Worm (Caenorhabditis elegans) whole organism, dauer: Measurements from ENCODE around the gene ben-1.

Experiments used
- unc-62 ChIP-seq: sonication (generic microtip); optimal IDR thresholded peaks from 2 replicates; lab custom pipeline; 2017; ENCODE audit warnings: missing biosample characterization, missing genetic modification reagents, missing genetic modification characterization

Gene ben-1

DNA sequence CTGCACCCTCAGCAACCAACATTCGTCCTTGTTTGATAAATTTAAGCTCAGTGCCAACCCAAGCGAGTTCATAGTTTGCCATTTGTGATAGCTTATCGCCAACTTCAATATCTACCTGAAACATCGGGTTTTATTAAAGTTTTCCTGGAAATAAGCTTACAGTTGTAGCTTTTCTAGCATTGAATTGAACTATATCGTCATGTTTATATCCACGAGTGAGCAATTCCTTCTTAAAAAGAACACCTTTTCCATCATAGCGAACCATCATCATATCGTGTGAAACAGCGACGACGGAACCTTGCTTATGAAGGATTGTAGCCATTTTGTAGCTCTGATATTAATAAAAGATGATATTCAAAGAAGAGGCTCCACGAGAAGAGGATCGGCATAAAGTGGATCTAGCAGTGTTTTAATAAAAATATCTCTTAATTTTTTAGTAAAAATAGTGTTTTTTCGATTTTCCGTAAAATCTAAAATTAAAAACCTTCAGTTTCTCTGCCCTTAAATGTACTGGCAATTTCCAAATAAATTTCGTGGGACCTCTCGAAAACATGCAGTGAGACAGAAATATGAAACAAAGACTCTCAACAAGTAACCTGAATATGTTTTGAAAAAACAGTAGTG lies 39.1 kb downstream of the ben-1 start, which contains the start of gene M01F1.8:
Gene M01F1.8 (minus strand): TSS at position 335 of the 624 bp plus-strand sequence.
- no peak for TF ChIP-seq unc-62

DNA sequence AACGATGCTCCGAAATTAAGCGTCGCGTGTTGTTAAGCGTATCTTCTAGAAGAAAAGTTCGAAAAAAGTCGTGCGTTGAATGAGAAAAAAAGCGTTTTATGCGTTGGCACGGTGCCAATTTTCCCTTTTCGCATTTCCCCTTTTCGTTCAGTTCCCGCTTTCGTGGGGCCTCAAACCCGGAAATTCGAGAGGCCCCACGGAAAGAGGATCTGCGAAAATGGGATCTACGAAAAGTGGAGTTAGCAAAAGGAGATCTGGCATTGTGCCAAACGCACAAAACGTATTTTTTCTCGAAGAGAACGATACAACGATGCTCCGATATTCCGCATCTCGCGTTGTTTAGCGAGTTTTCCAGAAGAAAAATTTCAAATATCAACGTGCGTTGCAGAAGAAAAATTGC lies 41.6 kb downstream of the ben-1 start:
- no peak for TF ChIP-seq unc-62

DNA sequence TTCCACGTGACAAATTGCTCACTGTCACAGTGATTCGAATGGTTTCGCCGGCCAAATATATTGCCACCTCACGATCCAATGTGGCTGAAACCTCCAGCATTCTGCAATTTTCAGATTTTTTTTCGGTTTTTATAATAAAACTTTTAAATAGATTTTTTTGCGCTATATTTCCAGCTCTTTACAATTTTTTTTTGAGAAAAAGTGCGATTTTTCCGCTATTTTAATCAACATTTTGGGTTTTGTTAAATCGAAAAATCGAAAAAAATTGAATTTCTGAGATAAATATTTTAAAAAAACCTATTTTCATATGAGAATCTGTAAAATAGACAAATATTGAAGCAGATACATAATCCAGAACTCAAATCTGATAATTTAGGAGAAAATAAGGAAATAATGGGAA lies 42.5 kb downstream of the ben-1 start, which contains the start of gene M01F1.9:
Gene M01F1.9 (minus strand): TSS at position 101 of the 400 bp plus-strand sequence.
- TF ChIP-seq unc-62: no peak

DNA sequence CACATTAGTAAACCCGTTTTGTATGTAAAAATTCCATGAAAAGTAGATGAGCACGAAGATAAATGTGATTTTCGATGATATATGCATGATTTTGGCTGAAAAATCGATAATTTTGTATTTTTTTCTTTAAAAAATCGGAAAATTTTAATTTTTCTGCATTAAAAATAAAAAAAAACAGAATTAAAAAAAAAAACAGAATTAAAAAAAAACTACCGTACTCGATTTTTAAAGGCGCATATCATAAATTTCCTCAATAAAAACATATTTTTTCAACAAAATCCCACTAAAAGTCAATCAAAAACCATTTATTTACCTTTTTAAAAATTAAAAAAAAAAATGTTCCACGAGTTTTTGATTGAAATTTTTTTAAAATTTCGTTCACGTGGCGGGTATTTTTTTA lies 48.3 kb downstream of the ben-1 start, which contains the start of gene gly-14:
Gene gly-14 (minus strand): TSS at position 101 of the 400 bp plus-strand sequence.
- TF ChIP-seq unc-62: no peak

DNA sequence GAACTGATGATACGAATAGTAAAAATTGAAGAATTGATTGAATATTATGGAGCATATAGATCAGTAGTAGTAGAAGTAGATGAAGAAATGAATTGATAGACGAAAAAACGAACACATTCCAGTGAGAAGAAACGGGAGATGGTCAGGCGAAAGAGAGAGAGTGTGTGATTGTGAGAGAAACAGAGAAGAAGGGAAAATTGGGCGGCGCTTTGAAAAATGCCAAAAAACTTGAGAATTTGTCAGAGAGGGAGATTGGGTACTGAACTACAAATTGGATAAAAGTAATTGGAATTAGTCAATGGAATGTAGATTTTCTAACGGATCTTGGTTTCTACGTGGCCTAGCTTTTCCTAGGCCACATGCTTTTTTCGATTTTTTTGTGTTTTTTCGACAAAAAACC lies 53.2 kb downstream of the ben-1 start, which contains the start of gene C34C12.7:
Gene C34C12.7 (minus strand): TSS at position 118 of the 400 bp plus-strand sequence.
- TF ChIP-seq unc-62: no peak
